Worm (Caenorhabditis elegans): Measurements from ENCODE around the gene srsx-32.

srsx-32 gene

ce11 chrV:7022981-7023380 lies 5.8 kb downstream of the srsx-32 start:
- TF ChIP-seq lin-32 (GFP tag; optimal IDR thresholded peaks at IDR 0.05), result no peak
- TF ChIP-seq lin-13 (tag; optimal IDR thresholded peaks at IDR 0.05), result no peak
- no peak for TF ChIP-seq hlh-1 (tag; optimal IDR thresholded peaks at IDR 0.05)

- TF ChIP-seq tbx-8 (GFP tag; optimal IDR thresholded peaks at IDR 0.05) (no peak), ham-2 (GFP tag; optimal IDR thresholded peaks at IDR 0.05) (no peak), lin-32 (GFP tag; optimal IDR thresholded peaks at IDR 0.05) (no peak), pha-4 (tag; optimal IDR thresholded peaks at IDR 0.05) (no peak), mab-5 (tag; optimal IDR thresholded peaks at IDR 0.05) (no peak), M03D4.4 (tag; optimal IDR thresholded peaks at IDR 0.05) (no peak), ceh-39 (tag; optimal IDR thresholded peaks at IDR 0.05) (no peak), elt-1 (tag; optimal IDR thresholded peaks at IDR 0.05; ENCODE audit: borderline replicate concordance, insufficient read depth) (no peak), unc-120 (tag; optimal IDR thresholded peaks at IDR 0.05; ENCODE audit: poor library complexity, severe bottlenecking) (no peak), elt-3 (tag; optimal IDR thresholded peaks at IDR 0.05) (no peak), nhr-28 (tag; optimal IDR thresholded peaks at IDR 0.05) (no peak), nhr-76 (tag; optimal IDR thresholded peaks at IDR 0.05) (no peak)
These were observed 9.9 kb downstream of the srsx-32 start, which contains the start of gene F20A1.6 for ce11 chrV:7027055-7027454. Gene F20A1.6 (minus strand): TSS chrV:7027155.

- peak; percentile 20 for TF ChIP-seq pha-4 (tag; optimal IDR thresholded peaks at IDR 0.05)
- no peak for TF ChIP-seq nhr-12 (tag; optimal IDR thresholded peaks at IDR 0.05)
- TF ChIP-seq elt-3 (tag; optimal IDR thresholded peaks at IDR 0.05), result no peak
- TF ChIP-seq zip-8 (tag; optimal IDR thresholded peaks at IDR 0.05), result no peak
- TF ChIP-seq lin-32 (GFP tag; optimal IDR thresholded peaks at IDR 0.05), result no peak
These were observed 19.3 kb downstream of the srsx-32 start, which contains the start of gene twk-11 for ce11 chrV:7036475-7036874. Gene twk-11 (minus strand): TSS chrV:7036575.

ce11 chrV:7046005-7046404 lies 28.8 kb downstream of the srsx-32 start, which contains the start of gene F20A1.2:
Gene F20A1.2 (plus strand): TSS chrV:7046305.
- TF ChIP-seq nhr-28 (tag; optimal IDR thresholded peaks at IDR 0.05), result no peak
- no peak for TF ChIP-seq blmp-1 (tag; optimal IDR thresholded peaks at IDR 0.05)
- no peak for TF ChIP-seq lsy-2 (tag; optimal IDR thresholded peaks at IDR 0.05)
- no peak for TF ChIP-seq ceh-39 (tag; optimal IDR thresholded peaks at IDR 0.05)
- TF ChIP-seq cnd-1 (tag; optimal IDR thresholded peaks at IDR 0.05), result no peak
- TF ChIP-seq M03D4.4 (tag; optimal IDR thresholded peaks at IDR 0.05), result no peak

- no peak for TF ChIP-seq unc-120 (tag; optimal IDR thresholded peaks at IDR 0.05; ENCODE audit: poor library complexity, severe bottlenecking)
- no peak for TF ChIP-seq sptf-1 (tag; optimal IDR thresholded peaks at IDR 0.05)
- no peak for TF ChIP-seq lin-13 (tag; optimal IDR thresholded peaks at IDR 0.05)
- TF ChIP-seq mls-2 (tag; optimal IDR thresholded peaks at IDR 0.05), result no peak
- no peak for TF ChIP-seq bed-3 (GFP tag; optimal IDR thresholded peaks at IDR 0.05)
- no peak for TF ChIP-seq lin-32 (GFP tag; optimal IDR thresholded peaks at IDR 0.05)
- TF ChIP-seq nhr-28 (tag; optimal IDR thresholded peaks at IDR 0.05), result no peak
- TF ChIP-seq tbx-8 (GFP tag; optimal IDR thresholded peaks at IDR 0.05), result no peak
- TF ChIP-seq ceh-39 (tag; optimal IDR thresholded peaks at IDR 0.05), result no peak
These were observed 30.4 kb downstream of the srsx-32 start, which contains the start of gene F20A1.8 for ce11 chrV:7047512-7047911. Gene F20A1.8 (minus strand): TSS chrV:7047612.

ce11 chrV:7050153-7050552 lies 33.0 kb downstream of the srsx-32 start:
- TF ChIP-seq ham-2 (GFP tag; optimal IDR thresholded peaks at IDR 0.05), result no peak
- TF ChIP-seq ces-1 (GFP tag; optimal IDR thresholded peaks at IDR 0.05), result no peak
- no peak for TF ChIP-seq sptf-1 (tag; optimal IDR thresholded peaks at IDR 0.05)
- no peak for TF ChIP-seq unc-62 (GFP tag; optimal IDR thresholded peaks at IDR 0.05)

- no peak for TF ChIP-seq pha-4 (tag; optimal IDR thresholded peaks at IDR 0.05)
These were observed 34.1 kb downstream of the srsx-32 start, which contains the start of the genes tofu-2 and spig-1 for ce11 chrV:7051133-7051765. Gene tofu-2 (minus strand): TSS chrV:7051248. Gene spig-1 (plus strand): TSS chrV:7051715.

- TF ChIP-seq snpc-4 (tag; optimal IDR thresholded peaks at IDR 0.05) (no peak), unc-39 (tag; optimal IDR thresholded peaks at IDR 0.05) (no peak), blmp-1 (tag; optimal IDR thresholded peaks at IDR 0.05) (no peak), hlh-1 (tag; optimal IDR thresholded peaks at IDR 0.05) (no peak)
These were observed 35.9 kb downstream of the srsx-32 start, which contains the start of gene txt-17 for ce11 chrV:7053100-7053499. Gene txt-17 (minus strand): TSS chrV:7053200.
